Worm (Caenorhabditis elegans) whole organism, mixed stage, embryonic: ENCODE measurements around the gene W04G3.5.

Source experiments
- M03D4.4 ChIP-seq: sonication (generic microtip); optimal IDR thresholded peaks from 2 replicates; lab custom pipeline; 2017; ENCODE audit warnings: mild to moderate bottlenecking, missing genetic modification characterization, missing compliant biosample characterization
- bed-3 ChIP-seq: fragments of 200-800 bp; sonication (Bioruptor generic); optimal IDR thresholded peaks from 3 replicates; lab custom pipeline; 2018; ENCODE audit warnings: mild to moderate bottlenecking, missing genetic modification characterization, moderate library complexity, missing compliant biosample characterization
- blmp-1 ChIP-seq: fragments of 150-350 bp; optimal IDR thresholded peaks from 2 replicates; lab custom pipeline; 2014; ENCODE audit warnings: missing biosample characterization, missing genetic modification characterization
- ceh-39 ChIP-seq: fragments of 150-350 bp; optimal IDR thresholded peaks from 2 replicates; lab custom pipeline; 2014; ENCODE audit warnings: missing biosample characterization, missing genetic modification characterization
- ceh-43 ChIP-seq: fragments of 200-800 bp; sonication (Bioruptor generic); optimal IDR thresholded peaks from 2 replicates; lab custom pipeline; 2018; ENCODE audit warnings: mild to moderate bottlenecking, missing genetic modification characterization, moderate library complexity, missing compliant biosample characterization
- ceh-83 ChIP-seq: fragments of 200-800 bp; sonication (Bioruptor generic); optimal IDR thresholded peaks from 2 replicates; lab custom pipeline; 2018; ENCODE audit warnings: mild to moderate bottlenecking, missing genetic modification characterization, missing compliant biosample characterization
- ces-1 ChIP-seq: fragments of 150-350 bp; optimal IDR thresholded peaks from 2 replicates; lab custom pipeline; 2014; ENCODE audit warnings: missing biosample characterization, missing genetic modification reagents, missing genetic modification characterization
- cnd-1 ChIP-seq: fragments of 200-800 bp; sonication (Bioruptor generic); optimal IDR thresholded peaks from 2 replicates; lab custom pipeline; 2018; ENCODE audit warnings: mild to moderate bottlenecking, missing genetic modification characterization, missing compliant biosample characterization
- drap-1 ChIP-seq: fragments of 200-800 bp; sonication (Bioruptor generic); optimal IDR thresholded peaks from 3 replicates; lab custom pipeline; 2018; ENCODE audit warnings: mild to moderate bottlenecking, missing genetic modification characterization, missing compliant biosample characterization
- elt-1 ChIP-seq: sonication (generic microtip); optimal IDR thresholded peaks from 2 replicates; lab custom pipeline; 2017; ENCODE audit warnings: missing genetic modification characterization, mild to moderate bottlenecking, missing compliant biosample characterization, antibody characterized with exemption, moderate library complexity, borderline replicate concordance; ENCODE audit not compliant: insufficient read depth
- elt-3 ChIP-seq: fragments of 150-350 bp; optimal IDR thresholded peaks from 2 replicates; lab custom pipeline; 2014; ENCODE audit warnings: missing biosample characterization, missing genetic modification characterization
- flh-1 ChIP-seq: fragments of 200-800 bp; sonication (Bioruptor generic); optimal IDR thresholded peaks from 2 replicates; lab custom pipeline; 2018; ENCODE audit warnings: mild to moderate bottlenecking, missing genetic modification characterization, moderate library complexity, missing compliant biosample characterization
- ham-2 ChIP-seq: fragments of 200-800 bp; sonication (Bioruptor generic); optimal IDR thresholded peaks from 2 replicates; lab custom pipeline; 2018; ENCODE audit warnings: mild to moderate bottlenecking, missing genetic modification characterization, missing compliant biosample characterization
- hlh-1 ChIP-seq: fragments of 150-350 bp; optimal IDR thresholded peaks from 2 replicates; lab custom pipeline; 2014; ENCODE audit warnings: missing biosample characterization, missing genetic modification reagents, missing genetic modification characterization
- lin-13 ChIP-seq: fragments of 150-350 bp; optimal IDR thresholded peaks from 2 replicates; lab custom pipeline; 2014; ENCODE audit warnings: missing biosample characterization, missing genetic modification characterization
- lin-32 ChIP-seq: fragments of 200-800 bp; sonication (Bioruptor generic); optimal IDR thresholded peaks from 2 replicates; lab custom pipeline; 2018; ENCODE audit warnings: mild to moderate bottlenecking, missing genetic modification characterization, missing compliant biosample characterization
- lsy-2 ChIP-seq: fragments of 150-350 bp; optimal IDR thresholded peaks from 2 replicates; lab custom pipeline; 2014; ENCODE audit warnings: missing biosample characterization, missing genetic modification characterization
- mab-5 ChIP-seq: fragments of 150-350 bp; optimal IDR thresholded peaks from 2 replicates; lab custom pipeline; 2014; ENCODE audit warnings: missing biosample characterization, missing genetic modification characterization
- mls-2 ChIP-seq: sonication (generic microtip); optimal IDR thresholded peaks from 2 replicates; lab custom pipeline; 2016; ENCODE audit warnings: mild to moderate bottlenecking, missing genetic modification characterization, moderate library complexity, missing compliant biosample characterization
- nhr-12 ChIP-seq: fragments of 150-350 bp; optimal IDR thresholded peaks from 2 replicates; lab custom pipeline; 2014; ENCODE audit warnings: missing biosample characterization, missing genetic modification characterization
- nhr-2 ChIP-seq: fragments of 150-350 bp; optimal IDR thresholded peaks from 2 replicates; lab custom pipeline; 2014; ENCODE audit warnings: missing biosample characterization, missing genetic modification characterization
- nhr-237 ChIP-seq: fragments of 150-350 bp; optimal IDR thresholded peaks from 2 replicates; lab custom pipeline; 2014; ENCODE audit warnings: missing biosample characterization, missing genetic modification characterization
- nhr-28 ChIP-seq: fragments of 150-350 bp; optimal IDR thresholded peaks from 2 replicates; lab custom pipeline; 2014; ENCODE audit warnings: missing biosample characterization, missing genetic modification characterization
- nhr-76 ChIP-seq: sonication (generic microtip); optimal IDR thresholded peaks from 2 replicates; lab custom pipeline; 2017; ENCODE audit warnings: missing biosample characterization, missing genetic modification characterization
- pha-4 ChIP-seq: fragments of 150-350 bp; optimal IDR thresholded peaks from 2 replicates; lab custom pipeline; 2018; ENCODE audit warnings: missing biosample characterization, missing genetic modification reagents, missing genetic modification characterization
- snpc-4 ChIP-seq: fragments of 150-350 bp; optimal IDR thresholded peaks from 2 replicates; lab custom pipeline; 2014; ENCODE audit warnings: missing biosample characterization, missing genetic modification characterization
- sptf-1 ChIP-seq: sonication (generic microtip); optimal IDR thresholded peaks from 2 replicates; lab custom pipeline; 2017; ENCODE audit warnings: mild to moderate bottlenecking, missing genetic modification characterization, moderate library complexity, missing compliant biosample characterization
- tbx-8 ChIP-seq: fragments of 200-800 bp; sonication (Bioruptor generic); optimal IDR thresholded peaks from 2 replicates; lab custom pipeline; 2018; ENCODE audit warnings: mild to moderate bottlenecking, missing genetic modification characterization, moderate library complexity, missing compliant biosample characterization
- unc-120 ChIP-seq: sonication (generic microtip); optimal IDR thresholded peaks from 2 replicates; lab custom pipeline; 2017; ENCODE audit warnings: missing genetic modification characterization, missing compliant biosample characterization; ENCODE audit not compliant: poor library complexity, severe bottlenecking
- unc-39 ChIP-seq: fragments of 150-350 bp; optimal IDR thresholded peaks from 2 replicates; lab custom pipeline; 2014; ENCODE audit warnings: missing biosample characterization, missing genetic modification characterization
- unc-62 ChIP-seq: fragments of 150-350 bp; optimal IDR thresholded peaks from 2 replicates; lab custom pipeline; 2014; ENCODE audit warnings: missing biosample characterization, missing genetic modification reagents, missing genetic modification characterization
- zip-8 ChIP-seq: fragments of 150-350 bp; optimal IDR thresholded peaks from 2 replicates; lab custom pipeline; 2014; ENCODE audit warnings: missing biosample characterization, missing genetic modification characterization
- ztf-11 ChIP-seq: fragments of 150-350 bp; optimal IDR thresholded peaks from 2 replicates; lab custom pipeline; 2014; ENCODE audit warnings: missing biosample characterization, missing genetic modification characterization

The W04G3.5 gene

DNA sequence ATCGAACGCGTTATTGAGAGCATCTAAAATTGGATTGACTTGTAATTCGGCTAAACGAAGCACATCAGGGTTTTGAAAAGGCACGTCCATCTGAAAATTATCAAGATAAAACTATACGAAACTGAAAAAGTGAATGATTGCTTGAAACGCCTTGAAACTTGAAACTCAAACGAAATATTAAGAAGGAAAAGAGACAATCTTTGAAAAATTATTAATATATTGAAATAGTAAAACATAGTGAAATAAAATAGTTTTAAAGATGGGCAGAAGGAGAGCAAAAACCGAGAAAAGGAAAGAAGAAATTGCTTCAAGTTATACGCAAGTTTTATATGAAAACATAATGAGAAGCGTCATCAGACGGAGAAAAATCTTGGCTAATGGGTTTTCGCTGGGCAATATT, 24.6 kb downstream of the W04G3.5 start, which contains the start of gene W02H3.3:
W02H3.3 (minus strand) TSS at position 101 of the 400 bp plus-strand sequence.
- TF ChIP-seq nhr-237 (tag; lab: Kevin White, UChicago) (no peak), zip-8 (tag; lab: Kevin White, UChicago) (no peak), ces-1 (GFP tag; lab: Kevin White, UChicago) (no peak), pha-4 (tag; lab: Kevin White, UChicago) (no peak), nhr-2 (tag; lab: Kevin White, UChicago) (no peak), tbx-8 (GFP tag; lab: Kevin White, UChicago) (no peak), elt-3 (no peak), ztf-11 (no peak), ceh-83 (GFP tag; lab: Kevin White, UChicago) (no peak), unc-62 (GFP tag; lab: Kevin White, UChicago) (no peak), lsy-2 (tag; lab: Kevin White, UChicago) (no peak), unc-39 (no peak), snpc-4 (tag; lab: Kevin White, UChicago) (no peak), nhr-76 (tag; lab: Kevin White, UChicago) (no peak), ceh-39 (tag; lab: Kevin White, UChicago) (no peak), hlh-1 (tag; lab: Kevin White, UChicago) (no peak), lin-32 (GFP tag; lab: Kevin White, UChicago) (no peak), ham-2 (no peak)

- no peak for TF ChIP-seq flh-1 (GFP tag; lab: Kevin White, UChicago)
- no peak for TF ChIP-seq mls-2
- no peak for TF ChIP-seq pha-4 (tag; lab: Kevin White, UChicago)
- no peak for TF ChIP-seq bed-3
- TF ChIP-seq sptf-1: no peak
- no peak for TF ChIP-seq mab-5
- TF ChIP-seq ztf-11: no peak
- TF ChIP-seq lin-13 (tag; lab: Kevin White, UChicago): no peak
- no peak for TF ChIP-seq unc-39
- TF ChIP-seq blmp-1 (tag; lab: Kevin White, UChicago): no peak
- no peak for TF ChIP-seq nhr-2 (tag; lab: Kevin White, UChicago)
- no peak for TF ChIP-seq cnd-1 (tag; lab: Kevin White, UChicago)
- no peak for TF ChIP-seq elt-3
- no peak for TF ChIP-seq zip-8 (tag; lab: Kevin White, UChicago)
- no peak for TF ChIP-seq nhr-28 (tag; lab: Kevin White, UChicago)
Measured at ce11 chrX:11103173-11103572, 29.7 kb downstream of the W04G3.5 start.

- TF ChIP-seq bed-3: no peak
- TF ChIP-seq lin-13 (tag; lab: Kevin White, UChicago): no peak
- TF ChIP-seq ham-2: no peak
- TF ChIP-seq ztf-11: no peak
- TF ChIP-seq lin-32 (GFP tag; lab: Kevin White, UChicago): no peak
- no peak for TF ChIP-seq tbx-8 (GFP tag; lab: Kevin White, UChicago)
- no peak for TF ChIP-seq nhr-12 (tag; lab: Kevin White, UChicago)
- no peak for TF ChIP-seq nhr-2 (tag; lab: Kevin White, UChicago)
- no peak for TF ChIP-seq ceh-43 (GFP tag; lab: Kevin White, UChicago)
- no peak for TF ChIP-seq blmp-1 (tag; lab: Kevin White, UChicago)
- TF ChIP-seq ceh-83 (GFP tag; lab: Kevin White, UChicago): no peak
- no peak for TF ChIP-seq pha-4 (tag; lab: Kevin White, UChicago)
- TF ChIP-seq ceh-39 (tag; lab: Kevin White, UChicago): no peak
- TF ChIP-seq sptf-1: no peak
- no peak for TF ChIP-seq zip-8 (tag; lab: Kevin White, UChicago)
- no peak for TF ChIP-seq mab-5
- TF ChIP-seq nhr-28 (tag; lab: Kevin White, UChicago): no peak
Measured at ce11 chrX:11104883-11105629, 31.6 kb downstream of the W04G3.5 start, which contains the start of gene W02H3.1. W02H3.1 (minus strand) TSS chrX:11105460.

ce11 chrX:11107076-11107475, 33.6 kb downstream of the W04G3.5 start, which contains the start of gene clc-17:
clc-17 (plus strand) TSS chrX:11107376.
- TF ChIP-seq unc-120 (tag; lab: Kevin White, UChicago) (no peak), elt-3 (no peak), pha-4 (tag; lab: Kevin White, UChicago) (no peak), sptf-1 (no peak), ceh-39 (tag; lab: Kevin White, UChicago) (no peak), unc-62 (GFP tag; lab: Kevin White, UChicago) (no peak), drap-1 (GFP tag; lab: Kevin White, UChicago) (no peak), blmp-1 (tag; lab: Kevin White, UChicago) (no peak), elt-1 (tag; lab: Kevin White, UChicago) (no peak), hlh-1 (tag; lab: Kevin White, UChicago) (no peak), cnd-1 (tag; lab: Kevin White, UChicago) (no peak), nhr-28 (tag; lab: Kevin White, UChicago) (no peak), zip-8 (tag; lab: Kevin White, UChicago) (no peak), lin-13 (tag; lab: Kevin White, UChicago) (no peak), unc-39 (no peak), M03D4.4 (tag; lab: Kevin White, UChicago) (no peak), tbx-8 (GFP tag; lab: Kevin White, UChicago) (no peak), bed-3 (no peak), mls-2 (no peak), ztf-11 (no peak)
